Worm (Caenorhabditis elegans) whole organism, early embryonic: ENCODE data around the gene dcr-1.

Source experiments
- B0310.2 ChIP-seq: sonication (generic microtip); optimal IDR thresholded peaks from 2 replicates; lab custom pipeline; 2016; ENCODE audit warnings: mild to moderate bottlenecking, missing genetic modification characterization, missing compliant biosample characterization
- F13C5.2 ChIP-seq: sonication (generic microtip); optimal IDR thresholded peaks from 2 replicates; lab custom pipeline; 2017; ENCODE audit warnings: mild to moderate bottlenecking, missing genetic modification characterization, inconsistent platforms, missing compliant biosample characterization
- aly-1 ChIP-seq: sonication (generic microtip); optimal IDR thresholded peaks from 2 replicates; lab custom pipeline; 2016; ENCODE audit warnings: missing genetic modification characterization, missing compliant biosample characterization
- ama-1 ChIP-seq: fragments of 150-350 bp; optimal IDR thresholded peaks from 2 replicates; lab custom pipeline; 2014
- ceh-13 ChIP-seq: fragments of 200-800 bp; sonication (Bioruptor generic); optimal IDR thresholded peaks from 2 replicates; lab custom pipeline; 2018; ENCODE audit warnings: mild to moderate bottlenecking, missing genetic modification characterization, missing compliant biosample characterization
- ceh-36 ChIP-seq: sonication (generic microtip); optimal IDR thresholded peaks from 2 replicates; lab custom pipeline; 2016; ENCODE audit warnings: missing genetic modification characterization, inconsistent platforms, missing compliant biosample characterization
- ets-7 ChIP-seq: sonication (generic microtip); optimal IDR thresholded peaks from 2 replicates; lab custom pipeline; 2016; ENCODE audit warnings: missing genotype, missing genetic modification characterization, missing compliant biosample characterization
- flt-1 ChIP-seq: fragments of 200-800 bp; sonication (Bioruptor generic); IDR thresholded peaks from 2 replicates; pipeline ENCODE4 v1.3.6; 2022; ENCODE audit warnings: missing genetic modification characterization, missing compliant biosample characterization
- hmbx-1 ChIP-seq: sonication (generic microtip); optimal IDR thresholded peaks from 2 replicates; lab custom pipeline; 2016; ENCODE audit warnings: mild to moderate bottlenecking, missing genetic modification characterization, missing compliant biosample characterization
- hmg-4 ChIP-seq: fragments of 200-800 bp; sonication (Bioruptor generic); optimal IDR thresholded peaks from 2 replicates; lab custom pipeline; 2018; ENCODE audit warnings: mild to moderate bottlenecking, missing genetic modification characterization, missing compliant biosample characterization
- hnd-1 ChIP-seq: sonication (generic microtip); optimal IDR thresholded peaks from 2 replicates; lab custom pipeline; 2016; ENCODE audit warnings: missing genetic modification characterization, missing compliant biosample characterization
- pes-1 ChIP-seq: fragments of 200-800 bp; sonication (Bioruptor generic); IDR thresholded peaks from 2 replicates; pipeline ENCODE4 v1.3.6; 2022; ENCODE audit warnings: missing genetic modification reagents, missing genetic modification characterization, missing compliant biosample characterization
- scrt-1 ChIP-seq: fragments of 200-800 bp; sonication (Bioruptor generic); IDR thresholded peaks from 2 replicates; pipeline ENCODE4 v1.3.6; 2022; ENCODE audit warnings: missing genetic modification characterization, missing compliant biosample characterization
- sea-1 ChIP-seq: fragments of 200-800 bp; sonication (Bioruptor generic); conservative IDR thresholded peaks from 2 replicates; pipeline ENCODE4 v1.3.6; 2022; ENCODE audit warnings: missing genetic modification characterization, missing compliant biosample characterization
- tbx-11 ChIP-seq: fragments of 200-800 bp; sonication (Bioruptor generic); IDR thresholded peaks from 2 replicates; pipeline ENCODE4 v1.3.6; 2022; ENCODE audit warnings: missing genetic modification characterization, missing compliant biosample characterization
- tbx-37 ChIP-seq: fragments of 200-800 bp; sonication (Bioruptor generic); conservative IDR thresholded peaks from 2 replicates; pipeline ENCODE4 v1.3.6; 2022; ENCODE audit warnings: missing genetic modification reagents, missing genetic modification characterization, missing compliant biosample characterization
- tra-4 ChIP-seq: sonication (generic microtip); optimal IDR thresholded peaks from 2 replicates; lab custom pipeline; 2017; ENCODE audit warnings: missing genetic modification characterization, missing compliant biosample characterization

Gene dcr-1

DNA sequence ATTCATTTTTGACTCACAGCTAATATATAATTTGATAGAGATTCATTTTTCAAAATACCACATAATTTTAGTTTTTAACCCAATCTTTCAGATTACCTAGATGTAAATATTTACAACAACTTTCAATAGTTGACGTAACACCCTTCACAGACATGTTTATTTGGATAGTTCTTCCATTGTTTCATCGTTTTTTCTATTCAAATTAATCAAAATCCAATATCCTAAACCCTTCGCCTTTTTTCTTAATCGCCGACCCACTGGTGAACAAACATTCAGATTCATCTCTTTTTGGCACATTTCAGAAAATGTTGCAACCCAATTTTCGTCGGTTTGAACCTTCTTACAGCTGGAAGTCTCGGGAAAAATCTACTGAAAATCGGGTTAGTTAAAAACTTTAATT lies 18.9 kb upstream of the dcr-1 start, which contains the start of gene K06H7.1:
Gene K06H7.1 (plus strand): TSS at position 301 of the 400 bp plus-strand sequence.
- TF ChIP-seq F13C5.2 (no peak), aly-1 (tag; lab: Kevin White, UChicago) (no peak), hmbx-1 (tag; lab: Kevin White, UChicago) (no peak), sea-1 (GFP tag; lab: Robert Waterston, UW) (no peak), tra-4 (tag; lab: Kevin White, UChicago) (no peak)

DNA sequence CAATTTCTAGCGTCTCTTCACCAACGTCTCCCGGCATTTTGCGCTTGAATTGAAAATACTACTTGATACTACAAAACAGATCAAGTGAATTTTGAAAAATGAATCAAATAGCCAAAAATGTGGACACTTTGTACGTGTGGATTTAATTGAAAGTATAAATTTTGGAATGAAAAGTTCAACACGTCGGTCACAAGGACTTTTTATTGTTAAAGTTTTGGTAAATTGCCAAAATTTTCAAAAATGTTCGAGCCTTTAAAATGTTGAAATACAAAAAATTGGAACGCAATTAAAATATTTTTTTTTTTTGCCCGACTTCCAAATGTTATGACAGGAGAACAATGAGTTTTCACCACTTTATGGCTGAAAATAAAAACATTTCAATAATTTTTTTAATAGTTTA lies 18.0 kb upstream of the dcr-1 start, which contains the start of gene K06H7.8:
Gene K06H7.8 (minus strand): TSS at position 101 of the 400 bp plus-strand sequence.
- TF ChIP-seq hmg-4 (no peak), ceh-13 (GFP tag; lab: Kevin White, UChicago) (no peak), tbx-37 (GFP tag; lab: Robert Waterston, UW) (no peak), B0310.2 (tag; lab: Kevin White, UChicago) (no peak), scrt-1 (GFP tag; lab: Robert Waterston, UW) (no peak), F13C5.2 (no peak), hnd-1 (tag; lab: Kevin White, UChicago) (no peak), sea-1 (GFP tag; lab: Robert Waterston, UW) (no peak), tbx-11 (GFP tag; lab: Robert Waterston, UW) (no peak), aly-1 (tag; lab: Kevin White, UChicago) (no peak), flt-1 (no peak), ets-7 (tag; lab: Kevin White, UChicago) (no peak), tra-4 (tag; lab: Kevin White, UChicago) (no peak), hmbx-1 (tag; lab: Kevin White, UChicago) (no peak), ama-1 (lab: Kevin White, UChicago) (no peak)

DNA sequence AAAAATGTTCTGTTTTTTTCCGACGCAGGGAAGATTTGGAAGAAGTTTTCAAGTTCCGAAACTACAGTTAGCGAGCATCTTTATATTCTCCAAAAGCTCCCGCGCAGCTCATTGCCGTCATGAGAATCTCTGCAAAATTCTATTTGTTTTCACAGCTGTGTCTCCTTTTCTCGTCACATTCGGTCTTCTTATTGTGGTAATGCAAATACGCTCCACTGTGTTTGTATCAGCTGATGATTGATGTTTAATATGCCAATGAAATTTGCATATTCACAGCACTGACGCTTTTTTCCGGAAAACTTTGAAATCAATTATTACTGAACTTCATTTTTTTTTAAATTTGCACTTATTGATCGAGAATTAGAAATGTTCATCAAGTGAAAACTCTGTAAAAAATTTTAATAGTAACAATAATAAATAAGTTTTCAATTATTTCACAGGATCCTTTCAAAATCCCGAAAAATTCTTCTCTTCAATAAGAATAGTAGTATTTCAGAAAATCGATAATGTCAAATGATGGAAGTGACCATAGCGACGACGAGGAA lies 13.1 kb upstream of the dcr-1 start, which contains the start of gene K06H7.2:
Gene K06H7.2 (plus strand): TSS at position 495 of the 545 bp plus-strand sequence.
- TF ChIP-seq tra-4 (tag; lab: Kevin White, UChicago) (no peak), aly-1 (tag; lab: Kevin White, UChicago) (no peak), tbx-37 (GFP tag; lab: Robert Waterston, UW) (no peak), ama-1 (lab: Kevin White, UChicago) (no peak), B0310.2 (tag; lab: Kevin White, UChicago) (no peak), hnd-1 (tag; lab: Kevin White, UChicago) (no peak), tbx-11 (GFP tag; lab: Robert Waterston, UW) (no peak), flt-1 (no peak), hmbx-1 (tag; lab: Kevin White, UChicago) (no peak), F13C5.2 (no peak), sea-1 (GFP tag; lab: Robert Waterston, UW) (no peak), scrt-1 (GFP tag; lab: Robert Waterston, UW) (no peak), ceh-13 (GFP tag; lab: Kevin White, UChicago) (no peak), ets-7 (tag; lab: Kevin White, UChicago) (no peak)

DNA sequence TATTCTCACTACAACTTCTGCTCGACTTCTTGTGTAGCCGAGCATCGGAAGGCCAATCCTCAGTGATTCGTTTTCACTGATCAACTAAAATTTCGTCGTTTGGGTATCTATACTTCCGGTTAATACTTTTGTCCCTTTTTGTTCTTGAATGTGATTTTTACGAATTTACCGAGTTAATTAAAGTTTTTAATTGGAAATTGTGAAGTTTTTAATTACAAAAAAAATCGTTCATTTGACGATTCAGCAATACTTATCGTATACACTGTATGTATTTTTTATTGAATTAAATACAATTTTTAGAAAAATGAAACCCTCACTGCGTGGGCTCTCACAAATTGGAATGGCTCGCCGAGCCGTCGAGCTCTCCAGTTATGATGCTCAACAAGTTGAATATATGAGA lies 11.3 kb upstream of the dcr-1 start, which contains the start of gene idi-1:
Gene idi-1 (plus strand): TSS at position 301 of the 400 bp plus-strand sequence.
- no peak for TF ChIP-seq hmg-4
- no peak for TF ChIP-seq tra-4 (tag; lab: Kevin White, UChicago)
- no peak for TF ChIP-seq B0310.2 (tag; lab: Kevin White, UChicago)
- no peak for TF ChIP-seq aly-1 (tag; lab: Kevin White, UChicago)
- TF ChIP-seq ceh-36 (tag; lab: Kevin White, UChicago): no peak
- no peak for TF ChIP-seq tbx-11 (GFP tag; lab: Robert Waterston, UW)
- no peak for TF ChIP-seq sea-1 (GFP tag; lab: Robert Waterston, UW)
- no peak for TF ChIP-seq flt-1
- no peak for TF ChIP-seq ets-7 (tag; lab: Kevin White, UChicago)
- TF ChIP-seq ceh-13 (GFP tag; lab: Kevin White, UChicago): no peak
- no peak for TF ChIP-seq scrt-1 (GFP tag; lab: Robert Waterston, UW)
- no peak for TF ChIP-seq F13C5.2
- TF ChIP-seq hmbx-1 (tag; lab: Kevin White, UChicago): no peak
- TF ChIP-seq tbx-37 (GFP tag; lab: Robert Waterston, UW): no peak
- TF ChIP-seq hnd-1 (tag; lab: Kevin White, UChicago): no peak
- no peak for TF ChIP-seq pes-1 (GFP tag; lab: Robert Waterston, UW)
- no peak for TF ChIP-seq ama-1 (lab: Kevin White, UChicago)

ce11 chrIII:8088235-8088634 lies 8.2 kb upstream of the dcr-1 start, which contains the start of gene vms-1:
vms-1 (plus strand) TSS chrIII:8088535.
- TF ChIP-seq ets-7 (tag; lab: Kevin White, UChicago) (no peak), F13C5.2 (no peak), tbx-37 (GFP tag; lab: Robert Waterston, UW) (no peak), scrt-1 (GFP tag; lab: Robert Waterston, UW) (no peak), tra-4 (tag; lab: Kevin White, UChicago) (no peak), sea-1 (GFP tag; lab: Robert Waterston, UW) (no peak), aly-1 (tag; lab: Kevin White, UChicago) (no peak), hmg-4 (no peak), B0310.2 (tag; lab: Kevin White, UChicago) (no peak), hnd-1 (tag; lab: Kevin White, UChicago) (no peak), tbx-11 (GFP tag; lab: Robert Waterston, UW) (no peak), hmbx-1 (tag; lab: Kevin White, UChicago) (no peak), flt-1 (no peak), ceh-36 (tag; lab: Kevin White, UChicago) (no peak), ama-1 (lab: Kevin White, UChicago) (no peak), pes-1 (GFP tag; lab: Robert Waterston, UW) (no peak), ceh-13 (GFP tag; lab: Kevin White, UChicago) (no peak)

- TF ChIP-seq tbx-37 (GFP tag; lab: Robert Waterston, UW) (no peak), hmbx-1 (tag; lab: Kevin White, UChicago) (no peak), ceh-13 (GFP tag; lab: Kevin White, UChicago) (no peak), scrt-1 (GFP tag; lab: Robert Waterston, UW) (no peak), tra-4 (tag; lab: Kevin White, UChicago) (no peak), sea-1 (GFP tag; lab: Robert Waterston, UW) (no peak), hnd-1 (tag; lab: Kevin White, UChicago) (no peak), B0310.2 (tag; lab: Kevin White, UChicago) (no peak), aly-1 (tag; lab: Kevin White, UChicago) (no peak), flt-1 (no peak), ceh-36 (tag; lab: Kevin White, UChicago) (no peak), hmg-4 (no peak)
These were observed 5.3 kb upstream of the dcr-1 start, which contains the start of the genes K06H7.7 and grp-1 for ce11 chrIII:8085355-8085754. K06H7.7 (minus strand) TSS chrIII:8085475. grp-1 (plus strand) TSS chrIII:8085705.
